Fruit fly (Drosophila melanogaster) whole organism, embryonic: ENCODE measurements around the gene NKCC.

Experiments used
- Antp ChIP-seq: fragments of 200-800 bp; sonication (Bioruptor generic); optimal IDR thresholded peaks from 3 replicates; lab custom pipeline; 2016; ENCODE audit warnings: missing biosample characterization, missing genetic modification characterization
- B-H2 ChIP-seq: fragments of 200-800 bp; sonication (Bioruptor generic); optimal IDR thresholded peaks from 2 replicates; lab custom pipeline; 2018; ENCODE audit warnings: missing biosample characterization, mild to moderate bottlenecking, missing genetic modification characterization
- BEAF-32 ChIP-seq: fragments of 200-800 bp; sonication (Bioruptor generic); optimal IDR thresholded peaks from 3 replicates; lab custom pipeline; 2017; ENCODE audit warnings: missing biosample characterization, missing genetic modification characterization, mild to moderate bottlenecking, moderate library complexity, missing genetic modification reagents
- Bdp1 ChIP-seq: fragments of 200-800 bp; sonication (Bioruptor generic); optimal IDR thresholded peaks from 3 replicates; lab custom pipeline; 2016; ENCODE audit warnings: missing biosample characterization, missing genetic modification characterization
- CG12071 ChIP-seq: fragments of 200-800 bp; sonication (Bioruptor generic); optimal IDR thresholded peaks from 3 replicates; lab custom pipeline; 2018; ENCODE audit warnings: missing biosample characterization, mild to moderate bottlenecking, missing genetic modification characterization
- CG12155 ChIP-seq: fragments of 200-800 bp; sonication (Bioruptor generic); optimal IDR thresholded peaks from 3 replicates; lab custom pipeline; 2016; ENCODE audit warnings: missing biosample characterization, missing genetic modification characterization
- CG13287 ChIP-seq: fragments of 200-800 bp; sonication (Bioruptor generic); IDR thresholded peaks from 2 replicates; pipeline ENCODE4 v1.3.6; 2022; ENCODE audit warnings: missing biosample characterization, missing genetic modification characterization; ENCODE audit not compliant: partially characterized antibody
- CG14860 ChIP-seq: fragments of 200-800 bp; sonication (Bioruptor generic); IDR thresholded peaks from 3 replicates; pipeline ENCODE4 v1.3.6; 2022; ENCODE audit warnings: missing biosample characterization, missing genetic modification characterization; ENCODE audit not compliant: partially characterized antibody
- CG15011 ChIP-seq: fragments of 200-800 bp; sonication (Bioruptor generic); optimal IDR thresholded peaks from 3 replicates; lab custom pipeline; 2018; ENCODE audit warnings: missing biosample characterization, mild to moderate bottlenecking, missing genetic modification characterization
- CG16779 ChIP-seq: fragments of 200-800 bp; sonication (Bioruptor generic); IDR thresholded peaks from 2 replicates; pipeline ENCODE4 v1.3.6; 2022; ENCODE audit warnings: missing biosample characterization, missing genetic modification characterization
- CG18262 ChIP-seq: fragments of 200-800 bp; optimal IDR thresholded peaks from 3 replicates; lab custom pipeline; 2019; ENCODE audit warnings: missing biosample characterization, mild to moderate bottlenecking, missing genetic modification characterization, moderate library complexity
- CG18619 ChIP-seq: fragments of 200-800 bp; sonication (Bioruptor generic); optimal IDR thresholded peaks from 3 replicates; lab custom pipeline; 2017; ENCODE audit warnings: missing biosample characterization, mild to moderate bottlenecking, missing genetic modification characterization
- CG31441 ChIP-seq: fragments of 200-800 bp; sonication (Bioruptor generic); IDR thresholded peaks from 2 replicates; pipeline ENCODE4 v1.3.6; 2022; ENCODE audit warnings: missing biosample characterization, missing genetic modification characterization
- CG33213 ChIP-seq: fragments of 200-800 bp; sonication (Bioruptor generic); optimal IDR thresholded peaks from 3 replicates; lab custom pipeline; 2016; ENCODE audit warnings: missing biosample characterization, missing genetic modification characterization
- CG4424 ChIP-seq: fragments of 200-800 bp; sonication (Bioruptor generic); optimal IDR thresholded peaks from 3 replicates; lab custom pipeline; 2016; ENCODE audit warnings: missing biosample characterization, missing genetic modification characterization
- CG4854 ChIP-seq: fragments of 200-800 bp; sonication (Bioruptor generic); optimal IDR thresholded peaks from 2 replicates; lab custom pipeline; 2016; ENCODE audit warnings: missing biosample characterization, missing genetic modification characterization, inconsistent platforms
- CG7786 ChIP-seq: fragments of 200-800 bp; sonication (Bioruptor generic); optimal IDR thresholded peaks from 2 replicates; lab custom pipeline; 2016; ENCODE audit warnings: missing biosample characterization, missing genetic modification characterization
- CG9437 ChIP-seq: fragments of 200-800 bp; sonication (Bioruptor generic); optimal IDR thresholded peaks from 2 replicates; lab custom pipeline; 2018; ENCODE audit warnings: missing biosample characterization, mild to moderate bottlenecking, missing genetic modification characterization
- CrebB ChIP-seq: fragments of 200-800 bp; sonication (Bioruptor generic); optimal IDR thresholded peaks from 3 replicates; lab custom pipeline; 2018; ENCODE audit warnings: missing biosample characterization, mild to moderate bottlenecking, missing genetic modification characterization
- D19A ChIP-seq: fragments of 200-800 bp; optimal IDR thresholded peaks from 3 replicates; lab custom pipeline; 2019; ENCODE audit warnings: missing biosample characterization, mild to moderate bottlenecking, missing genetic modification characterization, moderate library complexity
- Dll ChIP-seq: fragments of 200-800 bp; sonication (Bioruptor generic); IDR thresholded peaks from 4 replicates; pipeline ENCODE4 v1.3.6; 2022; ENCODE audit warnings: missing biosample characterization, missing genetic modification characterization; ENCODE audit not compliant: partially characterized antibody
- E2f1 ChIP-seq: fragments of 200-800 bp; sonication (Bioruptor generic); IDR thresholded peaks from 2 replicates; pipeline ENCODE4 v1.3.6; 2022; ENCODE audit warnings: missing biosample characterization, missing genetic modification characterization
- HLH4C ChIP-seq: fragments of 200-800 bp; sonication (Bioruptor generic); IDR thresholded peaks from 3 replicates; pipeline ENCODE4 v1.3.6; 2022; ENCODE audit warnings: missing biosample characterization, missing genetic modification characterization; ENCODE audit not compliant: partially characterized antibody
- Hr51 ChIP-seq, 2 experiments: fragments of 200-800 bp; sonication (Bioruptor generic); optimal IDR thresholded peaks; 2 replicates in 1 of 2; 3 replicates in 1 of 2; lab custom pipeline; 2016 to 2018; ENCODE audit warnings: missing biosample characterization in 2 of 2, missing genetic modification characterization in 2 of 2, mild to moderate bottlenecking in 1 of 2, moderate library complexity in 1 of 2
- PHDP ChIP-seq: fragments of 200-800 bp; sonication (Bioruptor generic); optimal IDR thresholded peaks from 3 replicates; lab custom pipeline; 2018; ENCODE audit warnings: missing biosample characterization, mild to moderate bottlenecking, missing genetic modification characterization, moderate library complexity
- Sox100B ChIP-seq: fragments of 200-800 bp; sonication (Bioruptor generic); optimal IDR thresholded peaks from 3 replicates; lab custom pipeline; 2018; ENCODE audit warnings: missing biosample characterization, mild to moderate bottlenecking, missing genetic modification characterization
- Ssrp ChIP-seq: fragments of 200-800 bp; sonication (Bioruptor generic); optimal IDR thresholded peaks from 2 replicates; lab custom pipeline; 2018; ENCODE audit warnings: missing biosample characterization, mild to moderate bottlenecking, missing genetic modification characterization, moderate library complexity
- Xbp1 ChIP-seq: fragments of 200-800 bp; sonication (Bioruptor generic); optimal IDR thresholded peaks from 3 replicates; lab custom pipeline; 2016; ENCODE audit warnings: missing biosample characterization, mild to moderate bottlenecking, missing genetic modification characterization
- ab ChIP-seq: fragments of 200-800 bp; sonication (Bioruptor generic); optimal IDR thresholded peaks from 2 replicates; lab custom pipeline; 2016; ENCODE audit warnings: missing biosample characterization, missing genetic modification characterization
- aop ChIP-seq: fragments of 200-800 bp; sonication (Bioruptor generic); IDR thresholded peaks from 2 replicates; pipeline ENCODE4 v1.3.6; 2022; ENCODE audit warnings: missing biosample characterization, missing genetic modification characterization
- br ChIP-seq: fragments of >200 bp; optimal IDR thresholded peaks from 2 replicates; lab custom pipeline; 2017
- chm ChIP-seq: fragments of 200-800 bp; sonication (Bioruptor generic); IDR thresholded peaks from 2 replicates; pipeline ENCODE4 v1.3.6; 2022; ENCODE audit warnings: missing biosample characterization, missing genetic modification characterization
- disco-r ChIP-seq: fragments of 200-800 bp; sonication (Bioruptor generic); optimal IDR thresholded peaks from 2 replicates; lab custom pipeline; 2016; ENCODE audit warnings: missing biosample characterization, missing genetic modification characterization
- dmrt11E ChIP-seq: fragments of 200-800 bp; sonication (Bioruptor generic); optimal IDR thresholded peaks from 3 replicates; lab custom pipeline; 2018; ENCODE audit warnings: missing biosample characterization, mild to moderate bottlenecking, missing genetic modification characterization, moderate library complexity
- emc ChIP-seq: fragments of 200-800 bp; sonication (Bioruptor generic); optimal IDR thresholded peaks from 2 replicates; lab custom pipeline; 2016; ENCODE audit warnings: missing biosample characterization, missing genetic modification characterization
- gcm ChIP-seq: fragments of 200-800 bp; sonication (Bioruptor generic); optimal IDR thresholded peaks from 2 replicates; lab custom pipeline; 2019; ENCODE audit warnings: missing biosample characterization, mild to moderate bottlenecking, missing genetic modification characterization, moderate library complexity
- gsb ChIP-seq: fragments of 200-800 bp; sonication (Bioruptor generic); IDR thresholded peaks from 2 replicates; pipeline ENCODE4 v1.3.6; 2022; ENCODE audit warnings: missing biosample characterization, missing genetic modification characterization
- hth ChIP-seq: fragments of >200 bp; optimal IDR thresholded peaks from 2 replicates; lab custom pipeline; 2017; ENCODE audit warnings: inconsistent platforms
- insv ChIP-seq, 2 experiments: fragments of 200-800 bp; sonication (Bioruptor generic); optimal IDR thresholded peaks; 3 replicates each; lab custom pipeline; 2016 to 2018; ENCODE audit warnings: missing biosample characterization in 2 of 2, missing genetic modification characterization in 2 of 2
- lmd ChIP-seq: fragments of 200-800 bp; sonication (Bioruptor generic); IDR thresholded peaks from 2 replicates; pipeline ENCODE4 v1.3.6; 2022; ENCODE audit warnings: missing biosample characterization, missing genetic modification characterization
- org-1 ChIP-seq: fragments of 200-800 bp; sonication (Bioruptor generic); optimal IDR thresholded peaks from 2 replicates; lab custom pipeline; 2017; ENCODE audit warnings: missing biosample characterization, missing genetic modification characterization
- pita ChIP-seq: fragments of 200-800 bp; sonication (Bioruptor generic); optimal IDR thresholded peaks from 2 replicates; lab custom pipeline; 2017; ENCODE audit warnings: missing biosample characterization, mild to moderate bottlenecking, missing genetic modification characterization
- sd ChIP-seq: fragments of 200-800 bp; sonication (Bioruptor generic); optimal IDR thresholded peaks from 3 replicates; lab custom pipeline; 2018; ENCODE audit warnings: missing biosample characterization, mild to moderate bottlenecking, missing genetic modification characterization, moderate library complexity
- sens-2 ChIP-seq: fragments of 200-800 bp; sonication (Bioruptor generic); IDR thresholded peaks from 2 replicates; pipeline ENCODE4 v1.3.6; 2022; ENCODE audit warnings: missing biosample characterization, missing genetic modification characterization
- sna ChIP-seq: fragments of 200-800 bp; sonication (Bioruptor generic); IDR thresholded peaks from 2 replicates; pipeline ENCODE4 v1.3.6; 2022; ENCODE audit warnings: missing biosample characterization, missing genetic modification characterization; ENCODE audit not compliant: partially characterized antibody
- tgo ChIP-seq: fragments of 200-800 bp; sonication (Bioruptor generic); IDR thresholded peaks from 3 replicates; pipeline ENCODE4 v1.3.6; 2022; ENCODE audit warnings: missing biosample characterization, missing genetic modification characterization
- tio ChIP-seq: fragments of 200-800 bp; sonication (Bioruptor generic); optimal IDR thresholded peaks from 2 replicates; lab custom pipeline; 2017; ENCODE audit warnings: missing biosample characterization, missing genetic modification characterization, inconsistent platforms
- trem ChIP-seq: fragments of 200-800 bp; optimal IDR thresholded peaks from 3 replicates; lab custom pipeline; 2019; ENCODE audit warnings: missing biosample characterization, mild to moderate bottlenecking, missing genetic modification characterization, moderate library complexity
- tx ChIP-seq: fragments of 200-800 bp; sonication (Bioruptor generic); optimal IDR thresholded peaks from 2 replicates; lab custom pipeline; 2016; ENCODE audit warnings: missing biosample characterization, missing genetic modification characterization
- vvl ChIP-seq: fragments of 200-800 bp; sonication (Bioruptor generic); IDR thresholded peaks from 2 replicates; pipeline ENCODE4 v1.3.6; 2022; ENCODE audit warnings: missing biosample characterization, missing genetic modification characterization

NKCC gene

DNA sequence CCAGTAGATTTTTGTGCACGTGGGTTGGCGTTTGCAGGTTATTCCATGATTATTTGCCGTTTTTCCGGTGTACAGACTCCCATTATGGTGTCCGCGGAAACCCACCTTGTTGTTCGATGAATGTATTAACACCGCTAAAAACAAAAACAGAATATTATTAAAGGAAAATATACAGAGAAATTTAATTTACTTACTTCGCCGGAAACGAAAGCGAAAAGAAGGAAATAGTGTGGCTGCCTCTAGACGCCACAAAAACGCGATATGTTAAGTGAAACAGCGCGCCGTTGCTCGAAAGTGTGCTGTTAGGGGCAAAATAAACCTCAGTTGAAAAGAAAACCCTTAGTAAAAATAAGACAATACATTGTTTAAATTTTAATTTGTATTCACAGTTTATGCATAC, 35.6 kb downstream of the NKCC start, which contains the start of gene RpL35A (continued):
- TF ChIP-seq CG12071 = peak; percentile 82
- TF ChIP-seq E2f1 (GFP tag; lab: Robert Waterston, UW) = peak; percentile 49; the same call in 1 of the 2 replicates
- no peak for TF ChIP-seq tx
- TF ChIP-seq CG13287 (GFP tag; lab: Robert Waterston, UW) = no peak; the same call in 1 of the 2 replicates
- TF ChIP-seq dmrt11E (tag; lab: Kevin White, UChicago) = peak; percentile 61
- TF ChIP-seq HLH4C (GFP tag; lab: Robert Waterston, UW) = no peak
- no peak for TF ChIP-seq CG16779 (GFP tag; lab: Robert Waterston, UW)
- TF ChIP-seq D19A (tag; lab: Kevin White, UChicago) = no peak
- TF ChIP-seq trem (tag; lab: Kevin White, UChicago) = peak; percentile 61
- TF ChIP-seq CG7786 = peak; percentile 24
- TF ChIP-seq B-H2 (GFP tag; lab: Kevin White, UChicago) = peak; percentile 89
- TF ChIP-seq sd (tag; lab: Kevin White, UChicago) = no peak
- peak; percentile 34 for TF ChIP-seq BEAF-32 (GFP tag; lab: Kevin White, UChicago)
- TF ChIP-seq emc = peak; percentile 12
- TF ChIP-seq CG18262 (tag; lab: Kevin White, UChicago) = peak; percentile 58
- no peak for TF ChIP-seq hth
- peak; percentile 55 for TF ChIP-seq Bdp1 (GFP tag; lab: Kevin White, UChicago)
- peak; percentile 54 for TF ChIP-seq org-1 (GFP tag; lab: Kevin White, UChicago)
- peak; percentile 89 for TF ChIP-seq CG33213 (GFP tag; lab: Kevin White, UChicago)
- no peak for TF ChIP-seq Dll (GFP tag; lab: Robert Waterston, UW)
- peak; percentile 63 for TF ChIP-seq Hr51 (GFP tag; optimal IDR thresholded peaks at IDR 0.05; lab: Kevin White, UChicago)
- TF ChIP-seq aop (GFP tag; lab: Robert Waterston, UW) = no peak
- TF ChIP-seq disco-r = peak; percentile 41
- no peak for TF ChIP-seq tio
- no peak for TF ChIP-seq lmd
- TF ChIP-seq tgo (GFP tag; lab: Robert Waterston, UW) = no peak; the same call in 2 of the 3 replicates
- peak; percentile 70 for TF ChIP-seq CG31441 (GFP tag; lab: Robert Waterston, UW)
- peak; percentile 44 for TF ChIP-seq CG9437 (GFP tag; lab: Kevin White, UChicago)
- no peak for TF ChIP-seq CG14860 (GFP tag; lab: Robert Waterston, UW)
- TF ChIP-seq CG15011 (GFP tag; lab: Kevin White, UChicago) = no peak
- TF ChIP-seq Sox100B (GFP tag; lab: Kevin White, UChicago) = peak; percentile 66
- peak; percentile 59 for TF ChIP-seq CG4424 (GFP tag; lab: Kevin White, UChicago)
- TF ChIP-seq br (lab: Kevin White, UChicago) = no peak
- no peak for TF ChIP-seq pita (GFP tag; lab: Kevin White, UChicago)
- peak; percentile 51 for TF ChIP-seq Xbp1 (GFP tag; lab: Kevin White, UChicago)
- TF ChIP-seq CG4854 (GFP tag; lab: Kevin White, UChicago) = peak; percentile 72
- peak; percentile 69 for TF ChIP-seq vvl (GFP tag; lab: Robert Waterston, UW)
- TF ChIP-seq Antp (GFP tag; lab: Kevin White, UChicago) = no peak
- no peak for TF ChIP-seq ab (GFP tag; lab: Kevin White, UChicago)
- TF ChIP-seq gsb (GFP tag; lab: Robert Waterston, UW) = peak; percentile 27; the same call in 1 of the 2 replicates
- TF ChIP-seq insv (GFP tag; optimal IDR thresholded peaks at IDR 0.05; lab: Kevin White, UChicago) = peak in 1 of 2 experiments; percentile 61
- TF ChIP-seq sens-2 (GFP tag; lab: Robert Waterston, UW) = peak; percentile 74; the same call in 1 of the 2 replicates
- peak; percentile 77 for TF ChIP-seq gcm (GFP tag; lab: Kevin White, UChicago)
- TF ChIP-seq chm (GFP tag; lab: Robert Waterston, UW) = peak; percentile 90
- TF ChIP-seq CrebB (tag; lab: Kevin White, UChicago) = peak; percentile 89
- TF ChIP-seq sna (GFP tag; lab: Robert Waterston, UW) = no peak
- no peak for TF ChIP-seq CG12155 (GFP tag; lab: Kevin White, UChicago)
- TF ChIP-seq CG18619 (GFP tag; lab: Kevin White, UChicago) = peak; percentile 82
- TF ChIP-seq PHDP = peak; percentile 79
- TF ChIP-seq Ssrp (tag; lab: Kevin White, UChicago) = no peak
